Worm (Caenorhabditis elegans) whole organism, L4/young adult: ENCODE data around the gene Y43C5B.3.

Experiments used
- W03F9.2 ChIP-seq: fragments of 150-350 bp; optimal IDR thresholded peaks from 2 replicates; lab custom pipeline; 2014; ENCODE audit warnings: missing biosample characterization, missing genetic modification characterization
- him-1 ChIP-seq: sonication (generic microtip); optimal IDR thresholded peaks from 2 replicates; lab custom pipeline; 2016; ENCODE audit warnings: missing genotype, missing genetic modification reagents, missing genetic modification characterization, missing compliant biosample characterization

DNA sequence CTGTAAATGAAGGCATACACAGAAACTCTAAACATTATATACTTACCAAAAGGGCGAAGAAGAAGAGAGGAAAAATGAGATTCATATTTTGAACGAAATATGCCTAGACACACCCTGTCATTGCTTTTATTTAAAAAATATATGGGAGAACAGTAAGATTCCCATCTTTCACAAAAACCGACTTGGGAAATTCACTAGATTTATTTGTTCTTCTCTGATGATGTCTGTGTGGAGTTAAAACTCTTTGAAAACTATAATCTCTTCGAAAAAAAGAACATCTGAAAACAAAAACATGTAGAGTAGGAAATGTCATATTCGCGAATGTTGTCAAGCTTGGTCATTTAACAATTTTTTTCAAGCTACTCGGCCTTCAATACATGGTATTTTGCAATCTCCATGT lies 40.1 kb upstream of the Y43C5B.3 start, which contains the start of gene R09E10.8:
- no peak for TF ChIP-seq him-1 (tag; lab: Kevin White, UChicago)
- TF ChIP-seq W03F9.2: no peak
